Worm (Caenorhabditis elegans): ENCODE measurements around the gene K07F5.22.

The K07F5.22 gene

DNA sequence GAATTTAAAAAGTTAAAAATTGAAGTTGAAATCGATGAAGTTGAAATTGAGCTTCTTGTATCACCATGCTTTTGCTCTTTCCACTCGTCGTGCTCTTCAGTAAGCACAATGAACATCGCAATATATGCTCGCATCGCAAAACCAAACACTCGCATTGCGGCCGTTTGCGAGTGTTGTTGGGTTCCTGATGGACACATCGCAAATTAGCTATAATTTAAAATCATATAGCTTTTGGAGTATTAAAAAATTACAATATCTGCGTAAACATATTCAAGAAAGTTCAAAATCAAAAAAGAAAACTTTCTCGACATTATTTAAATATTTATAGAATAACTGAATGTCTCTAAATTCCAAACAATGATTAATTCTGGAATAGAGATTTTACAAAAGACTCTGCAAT, 22.8 kb upstream of the K07F5.22 start, which contains the start of gene K07F5.17:
K07F5.17 (plus strand) TSS at position 301 of the 400 bp plus-strand sequence.
- TF ChIP-seq npax-4 (tag; optimal IDR thresholded peaks at IDR 0.05) (no peak), ceh-2 (tag; optimal IDR thresholded peaks at IDR 0.05) (no peak)

DNA sequence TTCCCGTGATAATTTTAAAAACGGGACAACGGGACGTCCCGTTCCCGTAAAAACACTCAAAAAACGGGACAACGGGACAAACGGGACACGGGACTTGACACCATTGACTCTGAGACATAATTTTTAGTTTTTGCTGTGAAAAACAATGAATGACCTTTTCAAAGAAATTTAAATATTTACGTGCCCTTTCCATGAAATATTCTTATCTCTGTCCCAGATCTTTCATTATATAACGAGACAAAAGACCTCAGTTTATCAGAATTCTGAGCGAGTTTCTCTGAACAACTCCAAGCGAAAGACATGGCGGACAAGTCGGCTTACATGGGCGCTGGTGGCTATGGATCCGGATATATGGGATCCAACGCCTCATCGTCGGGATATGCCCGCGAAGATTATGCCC, 21.1 kb upstream of the K07F5.22 start, which contains the start of gene nspd-2:
nspd-2 (plus strand) TSS at position 301 of the 400 bp plus-strand sequence.
- TF ChIP-seq ceh-22 (tag; optimal IDR thresholded peaks at IDR 0.05) (no peak), tbx-7 (tag; optimal IDR thresholded peaks at IDR 0.05) (no peak), unc-3 (GFP tag; conservative IDR thresholded peaks at IDR 0.05) (no peak), unc-3 (tag; optimal IDR thresholded peaks at IDR 0.05) (no peak), ahr-1 (tag; optimal IDR thresholded peaks at IDR 0.05) (no peak), ttx-3 (tag; optimal IDR thresholded peaks at IDR 0.05) (no peak), elt-4 (tag; optimal IDR thresholded peaks at IDR 0.05) (no peak), lin-11 (tag; optimal IDR thresholded peaks at IDR 0.05) (no peak), pha-2 (tag; optimal IDR thresholded peaks at IDR 0.05) (no peak), ceh-48 (tag; optimal IDR thresholded peaks at IDR 0.05) (no peak), ceh-19 (GFP tag; optimal IDR thresholded peaks at IDR 0.05) (no peak), pha-4 (tag; optimal IDR thresholded peaks at IDR 0.05) (no peak), K09A11.1 (tag; optimal IDR thresholded peaks at IDR 0.05; ENCODE audit: insufficient read depth) (no peak), ceh-18 (tag; optimal IDR thresholded peaks at IDR 0.05) (no peak), ceh-30 (tag; optimal IDR thresholded peaks at IDR 0.05) (no peak), hlh-30 (tag; optimal IDR thresholded peaks at IDR 0.05; ENCODE audit: insufficient read depth) (no peak), ceh-6 (GFP tag; optimal IDR thresholded peaks at IDR 0.05) (no peak), zip-5 (tag; optimal IDR thresholded peaks at IDR 0.05) (no peak), dve-1 (tag; optimal IDR thresholded peaks at IDR 0.05) (no peak), pros-1 (tag; optimal IDR thresholded peaks at IDR 0.05) (no peak)

DNA sequence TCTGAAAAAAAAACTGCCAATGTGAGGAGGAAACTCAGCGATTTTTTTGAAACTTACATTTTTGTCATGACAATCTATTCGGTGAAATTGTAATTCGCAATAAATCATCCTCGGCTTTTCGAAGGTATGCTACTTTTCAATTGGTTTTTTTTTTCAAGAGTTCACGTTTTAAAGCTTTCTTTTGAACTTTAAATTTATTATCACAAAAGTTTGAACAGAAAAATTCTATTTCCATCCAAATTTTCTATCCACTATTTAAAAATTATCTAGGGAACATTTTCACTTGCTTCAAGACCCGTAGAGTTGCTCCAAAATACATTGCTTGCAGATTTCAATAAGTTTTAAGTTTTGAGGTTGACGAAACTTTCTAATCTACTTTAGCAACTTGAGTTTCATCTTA, 18.3 kb upstream of the K07F5.22 start, which contains the start of gene K07F5.6:
K07F5.6 (minus strand) TSS at position 101 of the 400 bp plus-strand sequence.
- TF ChIP-seq gmeb-2 (tag; optimal IDR thresholded peaks at IDR 0.05) = no peak
- TF ChIP-seq ceh-48 (tag; optimal IDR thresholded peaks at IDR 0.05) = no peak
- no peak for TF ChIP-seq unc-86 (tag; optimal IDR thresholded peaks at IDR 0.05)
- TF ChIP-seq fax-1 (tag; optimal IDR thresholded peaks at IDR 0.05) = no peak
- TF ChIP-seq ceh-19 (GFP tag; optimal IDR thresholded peaks at IDR 0.05) = no peak

DNA sequence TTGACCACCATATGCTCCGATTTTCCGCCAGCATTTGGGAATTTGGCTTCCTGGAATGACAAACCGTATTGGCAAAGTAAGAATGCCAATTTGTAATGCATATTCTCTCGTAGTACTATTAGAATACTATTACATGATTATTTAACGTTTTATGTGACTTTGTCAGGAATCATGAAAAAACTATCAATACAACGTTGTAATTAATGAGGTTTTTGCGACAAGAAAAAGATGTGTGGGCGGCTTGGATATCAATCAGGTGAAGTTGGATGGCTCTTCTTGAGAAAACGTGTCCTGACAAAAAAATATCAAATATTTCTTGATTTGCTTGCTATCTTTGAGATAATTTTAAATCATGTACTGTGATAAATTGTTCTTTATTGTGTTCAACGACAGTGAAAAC, 16.8 kb upstream of the K07F5.22 start, which contains the start of gene K07F5.7:
K07F5.7 (minus strand) TSS at position 101 of the 400 bp plus-strand sequence.
- TF ChIP-seq madf-2 (tag; optimal IDR thresholded peaks at IDR 0.05) (no peak), ceh-31 (tag; optimal IDR thresholded peaks at IDR 0.05) (no peak), pha-2 (tag; optimal IDR thresholded peaks at IDR 0.05) (no peak), lin-11 (tag; optimal IDR thresholded peaks at IDR 0.05) (no peak), ceh-6 (GFP tag; optimal IDR thresholded peaks at IDR 0.05) (no peak), unc-3 (GFP tag; conservative IDR thresholded peaks at IDR 0.05) (no peak), unc-3 (tag; optimal IDR thresholded peaks at IDR 0.05) (no peak)

DNA sequence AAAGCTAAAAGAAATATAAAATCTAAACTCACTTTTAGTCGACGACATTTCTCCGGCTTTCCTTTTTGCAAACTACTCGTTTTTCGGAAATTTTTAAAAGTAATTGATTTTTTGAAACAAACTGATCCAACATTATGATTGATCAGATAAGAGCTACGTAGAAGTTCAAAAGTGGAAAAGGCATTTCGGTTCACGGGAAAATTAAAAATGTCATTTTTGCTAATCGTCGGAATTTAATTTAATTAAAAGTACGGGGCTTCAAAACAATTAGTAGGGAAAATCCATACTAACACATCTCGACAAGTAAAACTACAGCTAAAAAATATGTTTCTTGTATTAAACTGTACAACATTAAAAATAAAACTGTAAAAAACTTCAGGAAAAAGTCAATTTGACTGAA, 15.3 kb upstream of the K07F5.22 start, which contains the start of gene K07F5.8:
K07F5.8 (minus strand) TSS at position 101 of the 400 bp plus-strand sequence.
- TF ChIP-seq ceh-30 (tag; optimal IDR thresholded peaks at IDR 0.05) (no peak), che-1 (tag; optimal IDR thresholded peaks at IDR 0.05) (no peak), elt-2 (tag; optimal IDR thresholded peaks at IDR 0.05) (no peak), ttx-3 (tag; optimal IDR thresholded peaks at IDR 0.05) (no peak), Y22D7AL.16 (tag; optimal IDR thresholded peaks at IDR 0.05) (no peak), ceh-34 (tag; optimal IDR thresholded peaks at IDR 0.05) (no peak), ceh-2 (tag; optimal IDR thresholded peaks at IDR 0.05) (no peak), ceh-19 (GFP tag; optimal IDR thresholded peaks at IDR 0.05) (no peak), lim-6 (tag; optimal IDR thresholded peaks at IDR 0.05) (no peak), K02D7.2 (tag; optimal IDR thresholded peaks at IDR 0.05) (no peak), nfya-1 (tag; optimal IDR thresholded peaks at IDR 0.05) (no peak), unc-55 (GFP tag; optimal IDR thresholded peaks at IDR 0.05) (no peak), unc-42 (tag; optimal IDR thresholded peaks at IDR 0.05) (no peak), hlh-30 (tag; optimal IDR thresholded peaks at IDR 0.05; ENCODE audit: insufficient read depth) (no peak), lin-11 (tag; optimal IDR thresholded peaks at IDR 0.05) (no peak), elt-4 (tag; optimal IDR thresholded peaks at IDR 0.05) (no peak), pax-1 (tag; optimal IDR thresholded peaks at IDR 0.05) (no peak)

All from whole organism, late embryonic.